Fruit fly (Drosophila melanogaster) whole organism, embryonic: Measurements from ENCODE around the gene Notum.

Experiments used
- Atf3 ChIP-seq: fragments of 200-800 bp; sonication (Bioruptor generic); optimal IDR thresholded peaks from 3 replicates; lab custom pipeline; 2016; ENCODE audit warnings: missing biosample characterization, missing genetic modification characterization
- CG10147 ChIP-seq: fragments of 200-800 bp; sonication (Bioruptor generic); optimal IDR thresholded peaks from 2 replicates; lab custom pipeline; 2019; ENCODE audit warnings: missing biosample characterization, mild to moderate bottlenecking, missing genetic modification characterization, moderate library complexity
- CG10209 ChIP-seq: fragments of 200-800 bp; sonication (Bioruptor generic); optimal IDR thresholded peaks from 3 replicates; lab custom pipeline; 2017; ENCODE audit warnings: missing biosample characterization, mild to moderate bottlenecking, missing genetic modification characterization, missing genetic modification reagents
- CG10462 ChIP-seq: fragments of 200-800 bp; sonication (Bioruptor generic); optimal IDR thresholded peaks from 2 replicates; lab custom pipeline; 2016; ENCODE audit warnings: missing biosample characterization, missing genetic modification characterization
- CG11695 ChIP-seq: fragments of 200-800 bp; sonication (Bioruptor generic); IDR thresholded peaks from 3 replicates; pipeline ENCODE4 v1.3.6; 2022; ENCODE audit warnings: missing biosample characterization, missing genetic modification characterization
- CG12942 ChIP-seq: fragments of 200-800 bp; sonication (Bioruptor generic); optimal IDR thresholded peaks from 3 replicates; lab custom pipeline; 2016; ENCODE audit warnings: missing biosample characterization, missing genetic modification characterization
- CG15479 ChIP-seq: fragments of 200-800 bp; sonication (Bioruptor generic); optimal IDR thresholded peaks from 3 replicates; lab custom pipeline; 2019; ENCODE audit warnings: missing biosample characterization, mild to moderate bottlenecking, missing genetic modification characterization, moderate library complexity
- CG15696 ChIP-seq: fragments of 200-800 bp; sonication (Bioruptor generic); optimal IDR thresholded peaks from 2 replicates; lab custom pipeline; 2019; ENCODE audit warnings: missing biosample characterization, mild to moderate bottlenecking, missing genetic modification characterization, moderate library complexity
- CG17186 ChIP-seq: fragments of 200-800 bp; sonication (Bioruptor generic); optimal IDR thresholded peaks from 3 replicates; lab custom pipeline; 2017; ENCODE audit warnings: missing biosample characterization, missing genetic modification reagents, missing genetic modification characterization
- CG17612 ChIP-seq: fragments of 200-800 bp; sonication (Bioruptor generic); IDR thresholded peaks from 2 replicates; pipeline ENCODE4 v1.3.6; 2022; ENCODE audit warnings: missing biosample characterization, missing genetic modification characterization
- CG17829 ChIP-seq: fragments of 200-800 bp; optimal IDR thresholded peaks from 2 replicates; lab custom pipeline; 2019; ENCODE audit warnings: missing biosample characterization, mild to moderate bottlenecking, missing genetic modification characterization, moderate library complexity
- CG18619 ChIP-seq: fragments of 200-800 bp; sonication (Bioruptor generic); optimal IDR thresholded peaks from 3 replicates; lab custom pipeline; 2017; ENCODE audit warnings: missing biosample characterization, mild to moderate bottlenecking, missing genetic modification characterization
- CG2129 ChIP-seq: fragments of 200-800 bp; sonication (Bioruptor generic); IDR thresholded peaks from 2 replicates; pipeline ENCODE4 v1.3.6; 2022; ENCODE audit warnings: missing biosample characterization, missing genetic modification characterization; ENCODE audit not compliant: partially characterized antibody
- CG30403 ChIP-seq: fragments of 200-800 bp; sonication (Bioruptor generic); optimal IDR thresholded peaks from 3 replicates; lab custom pipeline; 2016; ENCODE audit warnings: missing biosample characterization, missing genetic modification characterization
- CG32772 ChIP-seq: fragments of 200-800 bp; sonication (Bioruptor generic); IDR thresholded peaks from 2 replicates; pipeline ENCODE4 v1.3.6; 2022; ENCODE audit warnings: missing biosample characterization, missing genetic modification characterization
- CG33557 ChIP-seq: fragments of 200-800 bp; sonication (Bioruptor generic); optimal IDR thresholded peaks from 2 replicates; lab custom pipeline; 2019; ENCODE audit warnings: missing biosample characterization, mild to moderate bottlenecking, missing genetic modification characterization, moderate library complexity
- CG34376 ChIP-seq: fragments of 200-800 bp; sonication (Bioruptor generic); optimal IDR thresholded peaks from 2 replicates; lab custom pipeline; 2018; ENCODE audit warnings: missing biosample characterization, mild to moderate bottlenecking, missing genetic modification characterization
- CG3838 ChIP-seq: fragments of 200-800 bp; sonication (Bioruptor generic); optimal IDR thresholded peaks from 3 replicates; lab custom pipeline; 2016; ENCODE audit warnings: missing biosample characterization, missing genetic modification characterization
- CG6254 ChIP-seq: fragments of 200-800 bp; sonication (Bioruptor generic); optimal IDR thresholded peaks from 3 replicates; lab custom pipeline; 2017; ENCODE audit warnings: mild to moderate bottlenecking, missing biosample characterization, missing genetic modification reagents, missing genetic modification characterization
- CG6791 ChIP-seq: fragments of 200-800 bp; sonication (Bioruptor generic); IDR thresholded peaks from 3 replicates; pipeline ENCODE4 v1.3.6; 2022; ENCODE audit warnings: missing biosample characterization, missing genetic modification characterization; ENCODE audit not compliant: partially characterized antibody
- CG7963 ChIP-seq: fragments of 200-800 bp; sonication (Bioruptor generic); IDR thresholded peaks from 3 replicates; pipeline ENCODE4 v1.3.6; 2022; ENCODE audit warnings: missing biosample characterization, missing genetic modification characterization; ENCODE audit not compliant: partially characterized antibody
- CG8478 ChIP-seq: fragments of >200 bp; optimal IDR thresholded peaks from 2 replicates; lab custom pipeline; 2018
- CG9215 ChIP-seq: fragments of 200-800 bp; sonication (Bioruptor generic); IDR thresholded peaks from 2 replicates; pipeline ENCODE4 v1.3.6; 2022; ENCODE audit warnings: missing biosample characterization, missing genetic modification characterization
- CG9727 ChIP-seq: fragments of 200-800 bp; sonication (Bioruptor generic); optimal IDR thresholded peaks from 3 replicates; lab custom pipeline; 2017; ENCODE audit warnings: missing biosample characterization, mild to moderate bottlenecking, missing genetic modification characterization
- D19A ChIP-seq: fragments of 200-800 bp; optimal IDR thresholded peaks from 3 replicates; lab custom pipeline; 2019; ENCODE audit warnings: missing biosample characterization, mild to moderate bottlenecking, missing genetic modification characterization, moderate library complexity
- Dll ChIP-seq: fragments of 200-800 bp; sonication (Bioruptor generic); IDR thresholded peaks from 4 replicates; pipeline ENCODE4 v1.3.6; 2022; ENCODE audit warnings: missing biosample characterization, missing genetic modification characterization; ENCODE audit not compliant: partially characterized antibody
- Hmx ChIP-seq: fragments of 200-800 bp; sonication (Bioruptor generic); optimal IDR thresholded peaks from 2 replicates; lab custom pipeline; 2016; ENCODE audit warnings: missing biosample characterization, missing genetic modification characterization
- Oli ChIP-seq: fragments of 200-800 bp; sonication (Bioruptor generic); optimal IDR thresholded peaks from 2 replicates; lab custom pipeline; 2018; ENCODE audit warnings: missing biosample characterization, mild to moderate bottlenecking, missing genetic modification characterization, moderate library complexity
- Poxn ChIP-seq: fragments of 200-800 bp; sonication (Bioruptor generic); IDR thresholded peaks from 2 replicates; pipeline ENCODE4 v1.3.6; 2022; ENCODE audit warnings: missing biosample characterization, missing genetic modification characterization
- Sin3A ChIP-seq: fragments of >200 bp; optimal IDR thresholded peaks from 2 replicates; lab custom pipeline; 2018
- Tbp ChIP-seq: fragments of >200 bp; optimal IDR thresholded peaks from 2 replicates; lab custom pipeline; 2018; ENCODE audit warnings: missing biosample characterization, missing genetic modification characterization
- YL-1 ChIP-seq: fragments of 200-800 bp; sonication (Bioruptor generic); optimal IDR thresholded peaks from 3 replicates; lab custom pipeline; 2017; ENCODE audit warnings: missing biosample characterization, mild to moderate bottlenecking, missing genetic modification characterization
- abd-A ChIP-seq: fragments of 200-800 bp; sonication (Bioruptor generic); optimal IDR thresholded peaks from 3 replicates; lab custom pipeline; 2019; ENCODE audit warnings: missing biosample characterization, mild to moderate bottlenecking, missing genetic modification characterization, moderate library complexity
- bsh ChIP-seq, 2 experiments: fragments of 200-800 bp; sonication (Bioruptor generic); optimal IDR thresholded peaks; 2 replicates each; lab custom pipeline; 2017 to 2018; ENCODE audit warnings: mild to moderate bottlenecking in 2 of 2, missing biosample characterization in 2 of 2, missing genetic modification characterization in 2 of 2, moderate library complexity in 1 of 2
- cwo ChIP-seq: fragments of 200-800 bp; sonication (Bioruptor generic); optimal IDR thresholded peaks from 3 replicates; lab custom pipeline; 2017; ENCODE audit warnings: missing biosample characterization, missing genetic modification characterization, mild to moderate bottlenecking, moderate library complexity, missing genetic modification reagents
- da ChIP-seq: fragments of 200-800 bp; sonication (Bioruptor generic); optimal IDR thresholded peaks from 2 replicates; lab custom pipeline; 2016; ENCODE audit warnings: missing biosample characterization, missing genetic modification characterization
- emc ChIP-seq: fragments of 200-800 bp; sonication (Bioruptor generic); optimal IDR thresholded peaks from 2 replicates; lab custom pipeline; 2016; ENCODE audit warnings: missing biosample characterization, missing genetic modification characterization
- eve ChIP-seq, 2 experiments: fragments of >200 bp; optimal IDR thresholded peaks; 2 replicates each; lab custom pipeline; 2017; ENCODE audit warnings: missing biosample characterization in 2 of 2, missing genetic modification characterization in 2 of 2
- fd3F ChIP-seq: fragments of 200-800 bp; sonication (Bioruptor generic); optimal IDR thresholded peaks from 2 replicates; lab custom pipeline; 2018; ENCODE audit warnings: missing biosample characterization, mild to moderate bottlenecking, missing genetic modification characterization, moderate library complexity
- fd64A ChIP-seq: fragments of 200-800 bp; sonication (Bioruptor generic); optimal IDR thresholded peaks from 3 replicates; lab custom pipeline; 2018; ENCODE audit warnings: missing biosample characterization, mild to moderate bottlenecking, missing genetic modification characterization
- hkb ChIP-seq, 2 experiments: fragments of 200-800 bp in 1 of 2; fragments of >200 bp in 1 of 2; sonication (Bioruptor generic) in 1 of 2; IDR thresholded peaks in 1 of 2; optimal IDR thresholded peaks in 1 of 2; 2 replicates each; pipeline versions ENCODE4 v1.3.6 to Lab custom; 2017 to 2022; ENCODE audit warnings: missing biosample characterization in 1 of 2, missing genetic modification characterization in 1 of 2
- jigr1 ChIP-seq: fragments of 200-800 bp; sonication (Bioruptor generic); IDR thresholded peaks from 3 replicates; pipeline ENCODE4 v1.3.6; 2022; ENCODE audit warnings: missing biosample characterization, missing genetic modification characterization
- pzg ChIP-seq: fragments of 200-800 bp; sonication (Bioruptor generic); optimal IDR thresholded peaks from 3 replicates; lab custom pipeline; 2018; ENCODE audit warnings: missing biosample characterization, mild to moderate bottlenecking, missing genetic modification characterization, moderate library complexity
- sens-2 ChIP-seq: fragments of 200-800 bp; sonication (Bioruptor generic); IDR thresholded peaks from 2 replicates; pipeline ENCODE4 v1.3.6; 2022; ENCODE audit warnings: missing biosample characterization, missing genetic modification characterization
- tll ChIP-seq, 2 experiments: fragments of 200-800 bp in 1 of 2; fragments of >200 bp in 1 of 2; sonication (Bioruptor generic) in 1 of 2; optimal IDR thresholded peaks; 2 replicates each; lab custom pipeline; 2017 to 2019; ENCODE audit warnings: missing biosample characterization in 2 of 2, missing genetic modification characterization in 2 of 2, mild to moderate bottlenecking in 1 of 2, moderate library complexity in 1 of 2
- toy ChIP-seq: fragments of 200-800 bp; sonication (Bioruptor generic); IDR thresholded peaks from 2 replicates; pipeline ENCODE4 v1.3.6; 2022; ENCODE audit warnings: missing biosample characterization, missing genetic modification characterization
- trh ChIP-seq: fragments of 200-800 bp; sonication (Bioruptor generic); optimal IDR thresholded peaks from 2 replicates; lab custom pipeline; 2016; ENCODE audit warnings: missing biosample characterization, missing genetic modification characterization
- unc-4 ChIP-seq: fragments of 200-800 bp; sonication (Bioruptor generic); IDR thresholded peaks from 2 replicates; pipeline ENCODE4 v1.3.6; 2022; ENCODE audit warnings: missing biosample characterization, missing genetic modification characterization; ENCODE audit not compliant: partially characterized antibody
- z ChIP-seq: fragments of 200-800 bp; sonication (Bioruptor generic); IDR thresholded peaks from 3 replicates; pipeline ENCODE4 v1.3.6; 2022; ENCODE audit warnings: missing biosample characterization, missing genetic modification characterization

The Notum gene

dm6 chr3L:16037048-16037477 lies 13.8 kb downstream of the Notum start (continued):
- TF ChIP-seq CG17612 = peak; percentile 36; the same call in 1 of the 2 replicates
- TF ChIP-seq CG8478 (lab: Kevin White, UChicago) = no peak
- TF ChIP-seq hkb (optimal IDR thresholded peaks at IDR 0.05; lab: Kevin White, UChicago) = no peak
- TF ChIP-seq hkb (GFP tag; IDR thresholded peaks at IDR 0.05; lab: Robert Waterston, UW) = peak; percentile 87
- no peak for TF ChIP-seq CG2129 (GFP tag; lab: Robert Waterston, UW)
- peak; percentile 48 for TF ChIP-seq emc (GFP tag; lab: Kevin White, UChicago)
- TF ChIP-seq Atf3 = peak; percentile 64
- peak; percentile 72 for TF ChIP-seq CG15696 (tag; lab: Kevin White, UChicago)
- TF ChIP-seq CG6254 (GFP tag; lab: Kevin White, UChicago) = peak; percentile 57
- peak; percentile 23 for TF ChIP-seq CG33557 (GFP tag; lab: Kevin White, UChicago)
- TF ChIP-seq cwo (GFP tag; lab: Kevin White, UChicago) = peak; percentile 72
- 0 out of 3 replicates have a peak, but pooled peaks have one; percentile 34 for TF ChIP-seq jigr1 (GFP tag; lab: Robert Waterston, UW)
- peak; percentile 22 for TF ChIP-seq CG3838 (GFP tag; lab: Kevin White, UChicago)
- TF ChIP-seq CG11695 (GFP tag; lab: Robert Waterston, UW) = peak; percentile 76
- peak; percentile 60 for TF ChIP-seq CG9215 (GFP tag; lab: Robert Waterston, UW)
- peak; percentile 83 for TF ChIP-seq CG30403
- peak; percentile 37 for TF ChIP-seq D19A (tag; lab: Kevin White, UChicago)
- no peak for TF ChIP-seq YL-1 (GFP tag; lab: Kevin White, UChicago)
- no peak for TF ChIP-seq Tbp (GFP tag; lab: Kevin White, UChicago)
- TF ChIP-seq Dll (GFP tag; lab: Robert Waterston, UW) = peak; percentile 57; the same call in 3 of the 4 replicates
- peak; percentile 68 for TF ChIP-seq CG6791 (GFP tag; lab: Robert Waterston, UW)
- 0 out of 2 replicates have a peak, but pooled peaks have one; percentile 26 for TF ChIP-seq toy (GFP tag; lab: Robert Waterston, UW)
- TF ChIP-seq CG15479 = no peak
- peak; percentile 92 for TF ChIP-seq pzg
- no peak for TF ChIP-seq eve (GFP tag; optimal IDR thresholded peaks at IDR 0.05; lab: Kevin White, UChicago)
- peak; percentile 71 for TF ChIP-seq CG10209 (GFP tag; lab: Kevin White, UChicago)
- peak; percentile 66 for TF ChIP-seq CG9727 (GFP tag; lab: Kevin White, UChicago)
- TF ChIP-seq Hmx (GFP tag; lab: Kevin White, UChicago) = no peak
- TF ChIP-seq CG34376 (GFP tag; lab: Kevin White, UChicago) = peak; percentile 73
- no peak for TF ChIP-seq abd-A (tag; lab: Kevin White, UChicago)
- peak; percentile 61 for TF ChIP-seq unc-4 (GFP tag; lab: Robert Waterston, UW)
- TF ChIP-seq CG32772 = peak; percentile 96
- peak; percentile 57; the same call in 1 of the 2 replicates for TF ChIP-seq sens-2
- TF ChIP-seq z (GFP tag; lab: Robert Waterston, UW) = no peak
- TF ChIP-seq da (GFP tag; lab: Kevin White, UChicago) = peak; percentile 59
- TF ChIP-seq trh (GFP tag; lab: Kevin White, UChicago) = peak; percentile 35
- TF ChIP-seq Oli = peak; percentile 66
- peak; percentile 53 for TF ChIP-seq CG17186 (GFP tag; lab: Kevin White, UChicago)
- TF ChIP-seq CG17829 = peak; percentile 80
- peak; percentile 49; the same call in 2 of the 3 replicates for TF ChIP-seq CG7963
- TF ChIP-seq CG12942 (GFP tag; lab: Kevin White, UChicago) = peak; percentile 67
- peak; percentile 81 for TF ChIP-seq CG10147 (GFP tag; lab: Kevin White, UChicago)
- peak in 1 of 2 experiments; percentile 19 for TF ChIP-seq tll (GFP tag; optimal IDR thresholded peaks at IDR 0.05; lab: Kevin White, UChicago)
- peak; percentile 27 for TF ChIP-seq fd64A (GFP tag; lab: Kevin White, UChicago)
- TF ChIP-seq Poxn (GFP tag; lab: Robert Waterston, UW) = no peak
- peak; percentile 47 for TF ChIP-seq fd3F (GFP tag; lab: Kevin White, UChicago)
- no peak for TF ChIP-seq Sin3A (lab: Kevin White, UChicago)
- peak; percentile 72 for TF ChIP-seq CG18619 (GFP tag; lab: Kevin White, UChicago)
- peak; percentile 44 for TF ChIP-seq CG10462
- TF ChIP-seq bsh (GFP tag; optimal IDR thresholded peaks at IDR 0.05; lab: Kevin White, UChicago) = peak; percentile 70 to 79
